Fruit fly (Drosophila melanogaster): ENCODE data around the gene CG3529.

Gene CG3529

dm6 chr3L:9441907-9442479 lies 4.7 kb upstream of the CG3529 start, which contains the start of the genes Bet3 and Nf-YA:
Gene Bet3, minus strand, starts transcription at chr3L:9442267.
Gene Nf-YA, minus strand, starts transcription at chr3L:9442267.
- no peak for TF ChIP-seq dsx (GFP tag; optimal IDR thresholded peaks at IDR 0.05; ENCODE audit: poor library complexity, severe bottlenecking)
- TF ChIP-seq CG8632 (GFP tag; optimal IDR thresholded peaks at IDR 0.05): no peak
- no peak for TF ChIP-seq CG6808 (GFP tag; optimal IDR thresholded peaks at IDR 0.05)
- no peak for TF ChIP-seq CG4318 (GFP tag; optimal IDR thresholded peaks at IDR 0.05)
- TF ChIP-seq CG32006 (GFP tag; optimal IDR thresholded peaks at IDR 0.05): peak; percentile 25
- no peak for TF ChIP-seq Eip93F (GFP tag; optimal IDR thresholded peaks at IDR 0.05)
- peak; percentile 17 for TF ChIP-seq Met (GFP tag; optimal IDR thresholded peaks at IDR 0.05)
- TF ChIP-seq CG9139 (GFP tag; optimal IDR thresholded peaks at IDR 0.05): no peak
- peak; percentile 52 for TF ChIP-seq lz (GFP tag; optimal IDR thresholded peaks at IDR 0.05)
- no peak for TF ChIP-seq Eip75B (GFP tag; optimal IDR thresholded peaks at IDR 0.05)
- TF ChIP-seq Lpt (GFP tag; optimal IDR thresholded peaks at IDR 0.05): no peak
- TF ChIP-seq CG15336 (GFP tag; IDR thresholded peaks at IDR 0.05): no peak
- no peak for TF ChIP-seq CG8119 (GFP tag; IDR thresholded peaks at IDR 0.05)
- TF ChIP-seq CG6276 (GFP tag; optimal IDR thresholded peaks at IDR 0.05): no peak
- TF ChIP-seq CG11294 (GFP tag; IDR thresholded peaks at IDR 0.05): no peak
- no peak for TF ChIP-seq CG11762 (GFP tag; optimal IDR thresholded peaks at IDR 0.05; ENCODE audit: insufficient read depth)
- TF ChIP-seq Sox102F (GFP tag; optimal IDR thresholded peaks at IDR 0.05): no peak
- no peak for TF ChIP-seq acj6 (GFP tag; optimal IDR thresholded peaks at IDR 0.05)
- TF ChIP-seq CG3919 (GFP tag; optimal IDR thresholded peaks at IDR 0.05): no peak
- no peak for TF ChIP-seq Smox (GFP tag; optimal IDR thresholded peaks at IDR 0.05)
- TF ChIP-seq CG7368 (GFP tag; optimal IDR thresholded peaks at IDR 0.05): no peak
- peak; percentile 31 for TF ChIP-seq achi (GFP tag; optimal IDR thresholded peaks at IDR 0.05)
- peak; percentile 13 for TF ChIP-seq CG10631 (GFP tag; optimal IDR thresholded peaks at IDR 0.05)
- TF ChIP-seq Hr38 (GFP tag; optimal IDR thresholded peaks at IDR 0.05): no peak
- peak; percentile 12 for TF ChIP-seq CG6792 (GFP tag; optimal IDR thresholded peaks at IDR 0.05)
- TF ChIP-seq CG11902 (GFP tag; optimal IDR thresholded peaks at IDR 0.05): no peak
- TF ChIP-seq cyc (GFP tag; optimal IDR thresholded peaks at IDR 0.05): peak; percentile 39
- TF ChIP-seq CG3032 (tag; optimal IDR thresholded peaks at IDR 0.05): peak; percentile 43
- peak; percentile 31 for TF ChIP-seq Ets21C (GFP tag; optimal IDR thresholded peaks at IDR 0.05)
- TF ChIP-seq CG31627 (GFP tag; optimal IDR thresholded peaks at IDR 0.05): peak; percentile 44
- TF ChIP-seq Sox14 (GFP tag; optimal IDR thresholded peaks at IDR 0.05): peak; percentile 48
- TF ChIP-seq esn (GFP tag; optimal IDR thresholded peaks at IDR 0.05): peak; percentile 42
- no peak for TF ChIP-seq net (GFP tag; optimal IDR thresholded peaks at IDR 0.05)
- no peak for TF ChIP-seq Ets96B (tag; optimal IDR thresholded peaks at IDR 0.05)
- peak; percentile 32 for TF ChIP-seq topi (GFP tag; optimal IDR thresholded peaks at IDR 0.05)
- no peak for TF ChIP-seq fd85E (GFP tag; optimal IDR thresholded peaks at IDR 0.05)
- no peak for TF ChIP-seq Gug (GFP tag; IDR thresholded peaks at IDR 0.05)
- peak; percentile 43 for TF ChIP-seq svp (GFP tag)
- TF ChIP-seq CG34406 (GFP tag; optimal IDR thresholded peaks at IDR 0.05): no peak
- no peak for TF ChIP-seq spab (GFP tag; optimal IDR thresholded peaks at IDR 0.05)
- TF ChIP-seq salr (GFP tag; optimal IDR thresholded peaks at IDR 0.05): no peak
- TF ChIP-seq Hr39 (GFP tag; optimal IDR thresholded peaks at IDR 0.05): peak; percentile 52
- TF ChIP-seq ss (GFP tag; optimal IDR thresholded peaks at IDR 0.05): no peak
- TF ChIP-seq CG16779 (tag; optimal IDR thresholded peaks at IDR 0.05): no peak
- TF ChIP-seq CG8319 (GFP tag; optimal IDR thresholded peaks at IDR 0.05): no peak
- no peak for TF ChIP-seq fkh (GFP tag; optimal IDR thresholded peaks at IDR 0.05)
- TF ChIP-seq eg (GFP tag; IDR thresholded peaks at IDR 0.05): no peak
- TF ChIP-seq CG6854 (GFP tag; optimal IDR thresholded peaks at IDR 0.05): no peak
- no peak for TF ChIP-seq vri (GFP tag; optimal IDR thresholded peaks at IDR 0.05)
- TF ChIP-seq CG6163 (GFP tag; IDR thresholded peaks at IDR 0.05): no peak
- no peak for TF ChIP-seq dac (GFP tag; optimal IDR thresholded peaks at IDR 0.05)
- no peak for TF ChIP-seq CG1621 (tag; optimal IDR thresholded peaks at IDR 0.05)
